Worm (Caenorhabditis elegans) whole organism, late embryonic: ENCODE data around the gene K10H10.9.

Source experiments
- nhr-11 ChIP-seq: fragments of 150-350 bp; optimal IDR thresholded peaks from 2 replicates; lab custom pipeline; 2014; ENCODE audit warnings: missing biosample characterization, missing genetic modification characterization
- tbx-2 ChIP-seq: sonication (generic microtip); optimal IDR thresholded peaks from 2 replicates; lab custom pipeline; 2016; ENCODE audit warnings: missing genetic modification characterization, missing compliant biosample characterization

DNA sequence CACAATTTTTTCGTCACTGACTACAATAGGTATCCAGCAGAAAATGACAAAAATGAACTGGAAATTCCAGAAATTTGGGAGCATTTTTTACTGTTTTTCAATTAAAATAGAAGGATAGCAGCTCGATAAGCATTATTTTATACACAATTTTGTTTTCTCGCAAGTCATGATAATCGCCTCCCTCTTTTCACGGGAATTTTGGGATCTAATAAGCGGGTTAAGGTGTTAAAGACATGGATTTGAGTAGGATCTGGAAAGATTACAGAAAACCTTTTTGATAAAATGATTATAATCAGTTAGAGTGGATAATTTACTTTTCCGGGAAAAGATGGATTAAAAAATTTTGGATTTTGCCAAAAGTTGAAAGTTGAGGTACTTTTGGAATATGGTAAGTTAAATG lies 33.8 kb upstream of the K10H10.9 start, which contains the start of gene gcy-29:
- no peak for TF ChIP-seq nhr-11
- TF ChIP-seq tbx-2 (tag; lab: Kevin White, UChicago): no peak
